Fruit fly (Drosophila melanogaster): ENCODE measurements around the gene CG32087.

The CG32087 gene

DNA sequence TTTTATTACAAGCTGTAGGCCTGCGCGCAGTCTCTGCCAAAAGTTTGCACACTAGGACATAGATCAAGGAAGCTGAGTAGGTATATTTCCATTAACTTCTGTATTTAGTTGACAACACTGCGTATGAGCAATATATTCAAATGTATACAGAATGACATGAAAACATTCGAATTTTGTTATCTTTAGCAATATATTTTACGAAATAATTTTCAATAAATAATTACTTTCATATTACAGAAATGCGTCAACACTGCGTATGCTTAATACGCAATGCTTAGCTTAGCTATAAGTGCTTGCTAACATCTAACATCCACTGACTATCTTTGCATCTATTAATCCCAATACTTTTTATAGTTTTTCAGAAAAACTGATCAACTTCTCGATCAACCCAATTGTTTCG lies 15.6 kb upstream of the CG32087 start (continued):
- TF ChIP-seq achi (GFP tag; optimal IDR thresholded peaks at IDR 0.05) (peak; percentile 3), net (GFP tag; optimal IDR thresholded peaks at IDR 0.05) (peak; percentile 16), CG3919 (GFP tag; optimal IDR thresholded peaks at IDR 0.05) (no peak), CG6276 (GFP tag; optimal IDR thresholded peaks at IDR 0.05) (no peak), CG34406 (GFP tag; optimal IDR thresholded peaks at IDR 0.05) (no peak), CG8319 (GFP tag; optimal IDR thresholded peaks at IDR 0.05) (no peak), Gug (GFP tag; IDR thresholded peaks at IDR 0.05) (no peak), fd85E (GFP tag; optimal IDR thresholded peaks at IDR 0.05) (no peak), CG6163 (GFP tag; IDR thresholded peaks at IDR 0.05) (no peak), CG11762 (GFP tag; optimal IDR thresholded peaks at IDR 0.05; ENCODE audit: insufficient read depth) (no peak), Ets96B (tag; optimal IDR thresholded peaks at IDR 0.05) (peak; percentile 4), vri (GFP tag; optimal IDR thresholded peaks at IDR 0.05) (no peak), Eip75B (GFP tag; optimal IDR thresholded peaks at IDR 0.05) (no peak), ss (GFP tag; optimal IDR thresholded peaks at IDR 0.05) (peak; percentile 26 to 48), CG15336 (GFP tag; IDR thresholded peaks at IDR 0.05) (no peak), Smox (GFP tag; optimal IDR thresholded peaks at IDR 0.05) (no peak), CG11902 (GFP tag; optimal IDR thresholded peaks at IDR 0.05) (no peak), cyc (GFP tag; optimal IDR thresholded peaks at IDR 0.05) (no peak), CG4318 (GFP tag; optimal IDR thresholded peaks at IDR 0.05) (no peak), CG1621 (tag; optimal IDR thresholded peaks at IDR 0.05) (no peak), Sox15 (GFP tag; optimal IDR thresholded peaks at IDR 0.05) (no peak), Hr4 (GFP tag; optimal IDR thresholded peaks at IDR 0.05) (no peak), spab (GFP tag; optimal IDR thresholded peaks at IDR 0.05) (no peak), CG7368 (GFP tag; optimal IDR thresholded peaks at IDR 0.05) (no peak), CG8119 (GFP tag; IDR thresholded peaks at IDR 0.05) (no peak)

DNA sequence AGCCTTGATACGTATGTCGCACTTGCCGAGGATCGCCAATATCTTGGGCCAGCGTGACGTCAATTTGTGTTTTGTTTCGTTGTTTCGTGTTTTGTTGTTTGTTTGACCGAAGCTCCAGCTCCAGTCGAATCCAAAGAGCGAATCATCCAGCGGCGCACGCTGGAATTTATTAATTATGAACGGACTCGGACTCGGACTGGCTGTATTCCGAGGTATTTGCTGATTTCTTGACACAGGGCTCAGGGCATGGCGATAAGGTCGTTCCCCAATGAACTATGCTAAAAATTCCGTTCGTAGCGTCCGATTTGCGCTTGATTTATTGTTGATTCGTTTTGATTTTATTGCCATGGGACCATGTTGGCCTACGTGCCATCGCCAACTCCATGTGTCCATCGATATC lies 15.0 kb upstream of the CG32087 start:
- TF ChIP-seq CG34406 (GFP tag; optimal IDR thresholded peaks at IDR 0.05) (no peak), topi (GFP tag; optimal IDR thresholded peaks at IDR 0.05) (no peak), eg (GFP tag; IDR thresholded peaks at IDR 0.05) (0 out of 3 replicates have a peak, but pooled peaks have one; percentile 9), Smox (GFP tag; optimal IDR thresholded peaks at IDR 0.05) (no peak)

DNA sequence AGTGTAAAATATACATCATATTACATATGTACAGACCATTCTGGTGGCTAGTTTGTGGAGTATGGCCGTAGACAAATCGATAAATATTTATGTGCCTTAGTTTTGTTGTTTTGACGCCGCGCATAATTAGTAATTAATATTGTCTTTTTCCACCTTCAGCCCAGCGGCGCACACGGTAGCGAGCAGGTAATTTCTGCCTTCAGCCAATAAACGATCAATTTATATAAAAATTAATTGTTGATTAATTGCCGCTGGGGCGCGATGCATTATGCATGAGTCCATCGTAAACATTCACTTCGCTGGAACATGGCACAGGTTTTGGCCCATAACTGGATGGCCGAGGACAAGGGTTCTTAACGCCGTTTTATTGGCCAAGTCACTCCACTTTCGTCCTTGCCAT lies 14.6 kb upstream of the CG32087 start:
- TF ChIP-seq CG6808 (GFP tag; optimal IDR thresholded peaks at IDR 0.05): peak; percentile 14
- TF ChIP-seq spab (GFP tag; optimal IDR thresholded peaks at IDR 0.05): no peak

DNA sequence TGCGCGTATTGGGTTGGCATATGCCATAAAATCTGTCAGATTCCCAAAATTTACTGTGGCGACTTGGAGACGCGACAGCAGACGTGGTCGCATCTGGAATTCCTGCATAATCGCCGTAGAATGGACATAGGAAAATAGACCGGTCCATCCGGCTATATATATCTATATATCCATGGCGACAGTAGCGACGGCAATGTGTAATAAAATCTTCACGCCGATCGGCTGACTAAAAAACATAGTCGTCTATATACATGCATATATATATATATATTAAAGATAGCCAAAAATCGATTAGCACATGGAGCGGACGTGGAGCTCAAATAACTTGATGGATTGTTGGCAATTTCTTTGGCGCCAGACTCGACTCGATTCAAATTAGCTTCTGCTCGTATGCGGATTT lies 13.9 kb upstream of the CG32087 start:
- TF ChIP-seq CG34406 (GFP tag; optimal IDR thresholded peaks at IDR 0.05) (no peak), dsx (GFP tag; optimal IDR thresholded peaks at IDR 0.05; ENCODE audit: poor library complexity, severe bottlenecking) (no peak), CG9139 (GFP tag; optimal IDR thresholded peaks at IDR 0.05) (no peak), Lpt (GFP tag; optimal IDR thresholded peaks at IDR 0.05) (no peak), OdsH (GFP tag; optimal IDR thresholded peaks at IDR 0.05) (no peak), CG11902 (GFP tag; optimal IDR thresholded peaks at IDR 0.05) (no peak), CG15336 (GFP tag; IDR thresholded peaks at IDR 0.05) (no peak), Ets96B (tag; optimal IDR thresholded peaks at IDR 0.05) (no peak), Smox (GFP tag; optimal IDR thresholded peaks at IDR 0.05) (no peak), lz (GFP tag; optimal IDR thresholded peaks at IDR 0.05) (no peak), ss (GFP tag; optimal IDR thresholded peaks at IDR 0.05) (no peak), CG6808 (GFP tag; optimal IDR thresholded peaks at IDR 0.05) (no peak), net (GFP tag; optimal IDR thresholded peaks at IDR 0.05) (no peak), Hr39 (GFP tag; optimal IDR thresholded peaks at IDR 0.05) (no peak), cyc (GFP tag; optimal IDR thresholded peaks at IDR 0.05) (no peak), CG11294 (GFP tag; IDR thresholded peaks at IDR 0.05) (no peak)

DNA sequence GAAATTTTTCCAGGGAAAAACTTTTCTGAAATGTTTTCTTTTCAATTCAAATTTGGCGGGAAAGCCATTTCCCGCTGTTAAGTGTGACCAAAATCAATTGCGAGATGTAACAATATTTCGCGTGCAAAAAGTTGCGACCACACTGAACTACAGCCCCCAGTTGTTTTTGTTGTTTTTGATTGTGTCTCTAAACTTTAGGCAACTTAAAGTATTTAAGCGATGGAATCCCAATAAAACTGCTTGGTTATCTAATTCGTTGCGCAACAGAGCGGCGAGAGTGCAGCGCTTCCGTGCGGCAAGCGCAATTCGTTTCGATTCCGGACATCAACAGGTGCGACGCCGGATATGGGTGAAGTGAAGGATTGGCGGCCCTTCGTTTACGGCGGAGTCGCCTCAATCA lies 11.2 kb upstream of the CG32087 start, which contains the start of gene Bmcp:
Gene Bmcp, plus strand, starts transcription at position 155 of the 400 bp plus-strand sequence.
- TF ChIP-seq svp (GFP tag): no peak
- no peak for TF ChIP-seq CG32006 (GFP tag; optimal IDR thresholded peaks at IDR 0.05)
- TF ChIP-seq esn (GFP tag; optimal IDR thresholded peaks at IDR 0.05): peak; percentile 35
- TF ChIP-seq Met (GFP tag; optimal IDR thresholded peaks at IDR 0.05): no peak
- no peak for TF ChIP-seq CG15336 (GFP tag; IDR thresholded peaks at IDR 0.05)
- TF ChIP-seq Eip78C (GFP tag): peak; percentile 69
- no peak for TF ChIP-seq Hr4 (GFP tag; optimal IDR thresholded peaks at IDR 0.05)
- TF ChIP-seq CG3032 (tag; optimal IDR thresholded peaks at IDR 0.05): peak; percentile 4
- TF ChIP-seq Sox14 (GFP tag; optimal IDR thresholded peaks at IDR 0.05): peak; percentile 40
- peak; percentile 73 for TF ChIP-seq CG1621 (tag; optimal IDR thresholded peaks at IDR 0.05)
- peak; percentile 6 for TF ChIP-seq CG6854 (GFP tag; optimal IDR thresholded peaks at IDR 0.05)

All from whole organism, prepupa.